Worm (Caenorhabditis elegans) whole organism, young adult: ENCODE data around the gene uba-1.

Experiments used
- F49E8.2 ChIP-seq: sonication (generic microtip); optimal IDR thresholded peaks from 3 replicates; lab custom pipeline; 2017; ENCODE audit warnings: missing genetic modification characterization, mild to moderate bottlenecking, missing compliant biosample characterization, antibody characterized with exemption, moderate library complexity; ENCODE audit not compliant: insufficient read depth
- Y53F4B.3 ChIP-seq: fragments of 200-800 bp; sonication (Bioruptor generic); IDR thresholded peaks from 2 replicates; pipeline ENCODE4 v1.3.6; 2022; ENCODE audit warnings: missing genetic modification reagents, missing genetic modification characterization, missing compliant biosample characterization
- bed-1 ChIP-seq: fragments of 200-800 bp; sonication (Bioruptor generic); IDR thresholded peaks from 2 replicates; pipeline ENCODE4 v1.3.6; 2022; ENCODE audit warnings: missing genetic modification reagents, missing genetic modification characterization, missing compliant biosample characterization
- hsf-1 ChIP-seq: fragments of 200-800 bp; sonication (Bioruptor generic); IDR thresholded peaks from 2 replicates; pipeline ENCODE4 v1.3.6; 2022; ENCODE audit warnings: missing genetic modification reagents, missing genetic modification characterization, missing compliant biosample characterization
- lsl-1 ChIP-seq: fragments of 200-800 bp; sonication (Bioruptor generic); optimal IDR thresholded peaks from 2 replicates; lab custom pipeline; 2018; ENCODE audit warnings: mild to moderate bottlenecking, missing genetic modification characterization, moderate library complexity, missing compliant biosample characterization
- nhr-120 ChIP-seq: fragments of 200-800 bp; sonication (Bioruptor generic); IDR thresholded peaks from 2 replicates; pipeline ENCODE4 v1.3.6; 2022; ENCODE audit warnings: missing genetic modification characterization, missing compliant biosample characterization
- rpc-1 ChIP-seq, 2 experiments: fragments of 150-350 bp in 1 of 2; sonication (generic microtip) in 1 of 2; optimal IDR thresholded peaks; 2 replicates each; lab custom pipeline; 2014 to 2018; ENCODE audit warnings: missing biosample characterization in 1 of 2, missing genetic modification characterization in 1 of 2, missing genetic modification reagents in 1 of 2, missing genotype in 1 of 2
- sdz-38 ChIP-seq: sonication (generic microtip); optimal IDR thresholded peaks from 2 replicates; lab custom pipeline; 2016; ENCODE audit warnings: missing genotype, missing genetic modification characterization, missing compliant biosample characterization
- snpc-4 ChIP-seq, 5 experiments: fragments of 150-350 bp in 1 of 5; sonication (generic microtip) in 4 of 5; optimal IDR thresholded peaks; 2 replicates each; lab custom pipeline; 2014 to 2018; ENCODE audit warnings: missing genetic modification characterization in 5 of 5, missing biosample characterization in 3 of 5, antibody characterized with exemption in 2 of 5, mild to moderate bottlenecking in 2 of 5, missing compliant biosample characterization in 2 of 5, missing genotype in 2 of 5, moderate library complexity in 2 of 5, missing genetic modification reagents in 1 of 5
- unc-62 ChIP-seq: fragments of 150-350 bp; optimal IDR thresholded peaks from 2 replicates; lab custom pipeline; 2014; ENCODE audit warnings: missing biosample characterization, missing genetic modification reagents, missing genetic modification characterization
- ztf-25 ChIP-seq: fragments of 200-800 bp; sonication (Bioruptor generic); IDR thresholded peaks from 2 replicates; pipeline ENCODE4 v1.3.6; 2022; ENCODE audit warnings: missing genetic modification reagents, missing genetic modification characterization, missing compliant biosample characterization
- ztf-6 ChIP-seq: fragments of 200-800 bp; sonication (Bioruptor generic); IDR thresholded peaks from 2 replicates; pipeline ENCODE4 v1.3.6; 2022; ENCODE audit warnings: missing genetic modification reagents, missing genetic modification characterization, missing compliant biosample characterization

- TF ChIP-seq ztf-25 (GFP tag; lab: Robert Waterston, UW) (no peak), F49E8.2 (no peak), nhr-120 (GFP tag; lab: Robert Waterston, UW) (no peak), snpc-4 (GFP tag; optimal IDR thresholded peaks at IDR 0.05; lab: Kevin White, UChicago) (no peak), snpc-4 (tag; optimal IDR thresholded peaks at IDR 0.05; lab: Kevin White, UChicago) (no peak), bed-1 (GFP tag; lab: Robert Waterston, UW) (no peak), sdz-38 (tag; lab: Kevin White, UChicago) (no peak), hsf-1 (GFP tag; lab: Robert Waterston, UW) (no peak), ztf-6 (GFP tag; lab: Robert Waterston, UW) (no peak), Y53F4B.3 (GFP tag; lab: Robert Waterston, UW) (no peak), unc-62 (GFP tag; lab: Kevin White, UChicago) (no peak), rpc-1 (optimal IDR thresholded peaks at IDR 0.05; lab: Kevin White, UChicago) (no peak), rpc-1 (tag; optimal IDR thresholded peaks at IDR 0.05; lab: Kevin White, UChicago) (no peak), lsl-1 (GFP tag; lab: Kevin White, UChicago) (no peak)
These were observed 46.7 kb downstream of the uba-1 start for ce11 chrIV:9948035-9948434.
